Worm (Caenorhabditis elegans): ENCODE results near the gene vps-32.1.

ce11 chrII:6560291-6560690 lies 29.2 kb upstream of the vps-32.1 start:
- TF ChIP-seq rcor-1 (GFP tag; IDR thresholded peaks at IDR 0.05) (no peak), mxl-1 (tag; optimal IDR thresholded peaks at IDR 0.05) (no peak), zim-3 (tag; optimal IDR thresholded peaks at IDR 0.05) (no peak), snpc-4 (GFP tag; optimal IDR thresholded peaks at IDR 0.05) (no peak), snpc-4 (tag; optimal IDR thresholded peaks at IDR 0.05) (no peak), madf-10 (tag; optimal IDR thresholded peaks at IDR 0.05) (no peak), unc-62 (GFP tag; optimal IDR thresholded peaks at IDR 0.05) (no peak), madf-8 (GFP tag; conservative IDR thresholded peaks at IDR 0.05) (no peak), bed-2 (GFP tag; IDR thresholded peaks at IDR 0.05) (no peak), F49E8.2 (tag; optimal IDR thresholded peaks at IDR 0.05; ENCODE audit: insufficient read depth) (no peak)

All from whole organism, young adult.